Worm (Caenorhabditis elegans) whole organism, L4 larva: ENCODE data around the gene lron-5.

Source experiments
- R02D3.7 ChIP-seq: fragments of 150-350 bp; sonication (generic microtip); optimal IDR thresholded peaks from 3 replicates; lab custom pipeline; 2014; ENCODE audit warnings: missing biosample characterization, missing genetic modification characterization
- ZK546.5 ChIP-seq, 2 experiments: sonication (generic microtip); optimal IDR thresholded peaks; 2 replicates each; lab custom pipeline; 2017; ENCODE audit warnings: missing biosample characterization in 2 of 2, missing genetic modification characterization in 2 of 2
- ctbp-1 ChIP-seq: fragments of 200-800 bp; sonication (Bioruptor generic); IDR thresholded peaks from 2 replicates; pipeline ENCODE4 v1.3.6; 2022; ENCODE audit warnings: missing genetic modification reagents, missing genetic modification characterization, missing compliant biosample characterization
- daf-19 ChIP-seq: fragments of 200-800 bp; sonication (Bioruptor generic); conservative IDR thresholded peaks from 2 replicates; pipeline ENCODE4 v1.3.6; 2022; ENCODE audit warnings: missing genetic modification characterization, missing compliant biosample characterization
- hlh-30 ChIP-seq: sonication (generic microtip); optimal IDR thresholded peaks from 2 replicates; lab custom pipeline; 2017; ENCODE audit warnings: antibody characterized with exemption, mild to moderate bottlenecking, missing genetic modification characterization, missing compliant biosample characterization; ENCODE audit not compliant: insufficient read depth
- nhr-102 ChIP-seq: sonication (generic microtip); optimal IDR thresholded peaks from 2 replicates; lab custom pipeline; 2016; ENCODE audit warnings: mild to moderate bottlenecking, missing genetic modification characterization, moderate library complexity, missing compliant biosample characterization
- nhr-11 ChIP-seq: fragments of 150-350 bp; optimal IDR thresholded peaks from 2 replicates; lab custom pipeline; 2014; ENCODE audit warnings: missing biosample characterization, missing genetic modification characterization
- nhr-6 ChIP-seq: fragments of 150-350 bp; optimal IDR thresholded peaks from 2 replicates; lab custom pipeline; 2014; ENCODE audit warnings: missing biosample characterization, missing genetic modification characterization
- nhr-77 ChIP-seq: fragments of 150-350 bp; optimal IDR thresholded peaks from 2 replicates; lab custom pipeline; 2014; ENCODE audit warnings: missing biosample characterization, missing genetic modification characterization
- snpc-4 ChIP-seq: fragments of 150-350 bp; optimal IDR thresholded peaks from 2 replicates; lab custom pipeline; 2014; ENCODE audit warnings: missing biosample characterization, missing genetic modification characterization
- zag-1 ChIP-seq: fragments of 150-350 bp; optimal IDR thresholded peaks from 2 replicates; lab custom pipeline; 2014; ENCODE audit warnings: missing biosample characterization, missing genetic modification characterization
- ztf-11 ChIP-seq: fragments of 150-350 bp; optimal IDR thresholded peaks from 2 replicates; lab custom pipeline; 2014; ENCODE audit warnings: missing biosample characterization, missing genetic modification characterization
- ztf-7 ChIP-seq: fragments of 150-350 bp; optimal IDR thresholded peaks from 2 replicates; lab custom pipeline; 2014; ENCODE audit warnings: missing biosample characterization, missing genetic modification characterization

- TF ChIP-seq zag-1 (tag; lab: Kevin White, UChicago) (no peak), ZK546.5 (tag; optimal IDR thresholded peaks at IDR 0.05; lab: Kevin White, UChicago) (no peak), nhr-102 (tag; lab: Kevin White, UChicago) (no peak), ztf-11 (tag; lab: Kevin White, UChicago) (no peak), hlh-30 (no peak), ctbp-1 (GFP tag; lab: Robert Waterston, UW) (no peak), R02D3.7 (tag; lab: Kevin White, UChicago) (no peak), nhr-6 (tag; lab: Kevin White, UChicago) (no peak), daf-19 (GFP tag; lab: Robert Waterston, UW) (no peak), nhr-11 (tag; lab: Kevin White, UChicago) (no peak), nhr-77 (tag; lab: Kevin White, UChicago) (no peak), snpc-4 (tag; lab: Kevin White, UChicago) (no peak), ztf-7 (no peak)
These were observed 36.6 kb downstream of the lron-5 start for ce11 chrIII:4659426-4659825.
